Worm (Caenorhabditis elegans) whole organism, young adult: ENCODE results near the gene emre-1.

Experiments used
- B0035.1 ChIP-seq: sonication (generic microtip); optimal IDR thresholded peaks from 2 replicates; lab custom pipeline; 2016; ENCODE audit warnings: missing genetic modification characterization, mild to moderate bottlenecking, missing compliant biosample characterization, missing genotype, missing genetic modification reagents
- B0261.1 ChIP-seq: sonication (generic microtip); optimal IDR thresholded peaks from 2 replicates; lab custom pipeline; 2016; ENCODE audit warnings: mild to moderate bottlenecking, missing genetic modification characterization, moderate library complexity, missing compliant biosample characterization
- D2030.7 ChIP-seq: fragments of 200-800 bp; sonication (Bioruptor generic); IDR thresholded peaks from 2 replicates; pipeline ENCODE4 v1.3.6; 2022; ENCODE audit warnings: missing genetic modification reagents, missing genetic modification characterization, missing compliant biosample characterization
- F10E7.11 ChIP-seq: sonication (generic microtip); optimal IDR thresholded peaks from 2 replicates; lab custom pipeline; 2017; ENCODE audit warnings: mild to moderate bottlenecking, missing genetic modification characterization, moderate library complexity, missing compliant biosample characterization
- F23B12.7 ChIP-seq: sonication (generic microtip); optimal IDR thresholded peaks from 2 replicates; lab custom pipeline; 2017; ENCODE audit warnings: missing genetic modification characterization, mild to moderate bottlenecking, missing compliant biosample characterization, antibody characterized with exemption, moderate library complexity; ENCODE audit not compliant: insufficient read depth
- F37B4.10 ChIP-seq: fragments of 200-800 bp; sonication (Bioruptor generic); IDR thresholded peaks from 2 replicates; pipeline ENCODE4 v1.3.6; 2022; ENCODE audit warnings: missing genetic modification characterization, missing compliant biosample characterization
- F39B2.1 ChIP-seq: fragments of 200-800 bp; sonication (Bioruptor generic); IDR thresholded peaks from 2 replicates; pipeline ENCODE4 v1.3.6; 2022; ENCODE audit warnings: missing genetic modification reagents, missing genetic modification characterization, missing compliant biosample characterization
- F52B5.7 ChIP-seq: sonication (generic microtip); optimal IDR thresholded peaks from 2 replicates; lab custom pipeline; 2016; ENCODE audit warnings: mild to moderate bottlenecking, missing genetic modification characterization, missing compliant biosample characterization
- K11D2.4 ChIP-seq: fragments of 200-800 bp; sonication (Bioruptor generic); IDR thresholded peaks from 2 replicates; pipeline ENCODE4 v1.3.6; 2022; ENCODE audit warnings: missing genetic modification reagents, missing genetic modification characterization, missing compliant biosample characterization
- T07F8.4 ChIP-seq: sonication (generic microtip); optimal IDR thresholded peaks from 2 replicates; lab custom pipeline; 2016; ENCODE audit warnings: mild to moderate bottlenecking, missing genetic modification characterization, moderate library complexity, missing compliant biosample characterization
- Y67H2A.10 ChIP-seq: fragments of 200-800 bp; sonication (Bioruptor generic); conservative IDR thresholded peaks from 2 replicates; pipeline ENCODE4 v1.3.6; 2022; ENCODE audit warnings: missing genetic modification reagents, missing genetic modification characterization, missing compliant biosample characterization
- Y79H2A.3 ChIP-seq: fragments of 200-800 bp; sonication (Bioruptor generic); conservative IDR thresholded peaks from 2 replicates; pipeline ENCODE4 v1.3.6; 2022; ENCODE audit warnings: missing genetic modification reagents, missing genetic modification characterization, missing compliant biosample characterization
- Y95B8A.8 ChIP-seq: fragments of 200-800 bp; sonication (Bioruptor generic); IDR thresholded peaks from 2 replicates; pipeline ENCODE4 v1.3.6; 2022; ENCODE audit warnings: missing genetic modification reagents, missing genetic modification characterization, missing compliant biosample characterization
- akir-1 ChIP-seq: fragments of 200-800 bp; sonication (Bioruptor generic); optimal IDR thresholded peaks from 2 replicates; lab custom pipeline; 2018; ENCODE audit warnings: mild to moderate bottlenecking, missing genetic modification characterization, moderate library complexity, missing compliant biosample characterization
- ama-1 ChIP-seq, 3 experiments: fragments of 150-350 bp in 1 of 3; sonication (generic microtip) in 2 of 3; optimal IDR thresholded peaks; 2 replicates each; lab custom pipeline; 2014 to 2018; ENCODE audit warnings: missing biosample characterization in 2 of 3, missing genetic modification characterization in 2 of 3, missing genetic modification reagents in 2 of 3
- attf-5 ChIP-seq: fragments of 200-800 bp; sonication (Bioruptor generic); optimal IDR thresholded peaks from 2 replicates; lab custom pipeline; 2018; ENCODE audit warnings: mild to moderate bottlenecking, missing genetic modification characterization, missing compliant biosample characterization
- bed-1 ChIP-seq: fragments of 200-800 bp; sonication (Bioruptor generic); IDR thresholded peaks from 2 replicates; pipeline ENCODE4 v1.3.6; 2022; ENCODE audit warnings: missing genetic modification reagents, missing genetic modification characterization, missing compliant biosample characterization
- bed-2 ChIP-seq: fragments of 200-800 bp; sonication (Bioruptor generic); IDR thresholded peaks from 2 replicates; pipeline ENCODE4 v1.3.6; 2022; ENCODE audit warnings: missing genetic modification reagents, missing genetic modification characterization, missing compliant biosample characterization
- ceh-100 ChIP-seq: fragments of 200-800 bp; sonication (Bioruptor generic); IDR thresholded peaks from 2 replicates; pipeline ENCODE4 v1.3.6; 2022; ENCODE audit warnings: missing genetic modification reagents, missing genetic modification characterization, missing compliant biosample characterization
- ceh-27 ChIP-seq: fragments of 200-800 bp; sonication (Bioruptor generic); optimal IDR thresholded peaks from 2 replicates; lab custom pipeline; 2018; ENCODE audit warnings: mild to moderate bottlenecking, missing genetic modification characterization, moderate library complexity, missing compliant biosample characterization
- ceh-91 ChIP-seq: fragments of 200-800 bp; sonication (Bioruptor generic); IDR thresholded peaks from 2 replicates; pipeline ENCODE4 v1.3.6; 2022; ENCODE audit warnings: missing genetic modification reagents, missing genetic modification characterization, missing compliant biosample characterization
- dpl-1 ChIP-seq: fragments of 150-350 bp; optimal IDR thresholded peaks from 2 replicates; lab custom pipeline; 2014; ENCODE audit warnings: missing biosample characterization, missing genetic modification reagents, missing genetic modification characterization
- efl-1 ChIP-seq: fragments of 150-350 bp; optimal IDR thresholded peaks from 2 replicates; lab custom pipeline; 2014; ENCODE audit warnings: missing biosample characterization, missing genetic modification reagents, missing genetic modification characterization
- egl-18 ChIP-seq: fragments of 200-800 bp; sonication (Bioruptor generic); IDR thresholded peaks from 2 replicates; pipeline ENCODE4 v1.3.6; 2022; ENCODE audit warnings: missing genetic modification reagents, missing genetic modification characterization, missing compliant biosample characterization
- egrh-3 ChIP-seq: fragments of 200-800 bp; sonication (Bioruptor generic); IDR thresholded peaks from 2 replicates; pipeline ENCODE4 v1.3.6; 2022; ENCODE audit warnings: missing genetic modification reagents, missing genetic modification characterization, missing compliant biosample characterization
- fkh-3 ChIP-seq: sonication (generic microtip); optimal IDR thresholded peaks from 2 replicates; lab custom pipeline; 2016; ENCODE audit warnings: mild to moderate bottlenecking, missing genetic modification characterization, missing compliant biosample characterization
- gei-17 ChIP-seq: fragments of 200-800 bp; sonication (Bioruptor generic); optimal IDR thresholded peaks from 2 replicates; lab custom pipeline; 2018; ENCODE audit warnings: mild to moderate bottlenecking, missing genetic modification characterization, missing compliant biosample characterization
- him-1 ChIP-seq: sonication (generic microtip); optimal IDR thresholded peaks from 2 replicates; lab custom pipeline; 2016; ENCODE audit warnings: missing genotype, missing genetic modification reagents, missing genetic modification characterization, missing compliant biosample characterization
- hmg-1.2 ChIP-seq: fragments of 200-800 bp; sonication (Bioruptor generic); IDR thresholded peaks from 2 replicates; pipeline ENCODE4 v1.3.6; 2022; ENCODE audit warnings: missing genetic modification reagents, missing genetic modification characterization, missing compliant biosample characterization
- lin-35 ChIP-seq, 3 experiments: fragments of 150-350 bp in 2 of 3; sonication (generic microtip) in 1 of 3; optimal IDR thresholded peaks; 2 replicates each; lab custom pipeline; 2014 to 2018; ENCODE audit warnings: missing biosample characterization in 3 of 3, missing genetic modification characterization in 3 of 3, missing genetic modification reagents in 3 of 3
- lir-1 ChIP-seq: fragments of 200-800 bp; sonication (Bioruptor generic); conservative IDR thresholded peaks from 2 replicates; pipeline ENCODE4 v1.3.6; 2022; ENCODE audit warnings: missing genetic modification reagents, missing genetic modification characterization, missing compliant biosample characterization
- lsl-1 ChIP-seq: fragments of 200-800 bp; sonication (Bioruptor generic); optimal IDR thresholded peaks from 2 replicates; lab custom pipeline; 2018; ENCODE audit warnings: mild to moderate bottlenecking, missing genetic modification characterization, moderate library complexity, missing compliant biosample characterization
- madf-3 ChIP-seq: fragments of 200-800 bp; sonication (Bioruptor generic); IDR thresholded peaks from 2 replicates; pipeline ENCODE4 v1.3.6; 2022; ENCODE audit warnings: missing genetic modification reagents, missing genetic modification characterization, missing compliant biosample characterization
- madf-8 ChIP-seq: fragments of 200-800 bp; sonication (Bioruptor generic); conservative IDR thresholded peaks from 2 replicates; pipeline ENCODE4 v1.3.6; 2022; ENCODE audit warnings: missing genetic modification reagents, missing genetic modification characterization, missing compliant biosample characterization
- nfya-1 ChIP-seq: sonication (generic microtip); optimal IDR thresholded peaks from 2 replicates; lab custom pipeline; 2017; ENCODE audit warnings: antibody characterized with exemption, missing compliant biosample characterization, missing genetic modification characterization, borderline replicate concordance; ENCODE audit not compliant: insufficient read depth
- nhr-80 ChIP-seq: sonication (generic microtip); optimal IDR thresholded peaks from 2 replicates; lab custom pipeline; 2016; ENCODE audit warnings: missing genetic modification characterization, missing compliant biosample characterization
- rcor-1 ChIP-seq: fragments of 200-800 bp; sonication (Bioruptor generic); IDR thresholded peaks from 2 replicates; pipeline ENCODE4 v1.3.6; 2022; ENCODE audit warnings: missing genetic modification reagents, missing genetic modification characterization, missing compliant biosample characterization
- rec-8 ChIP-seq, 2 experiments: sonication (generic microtip); optimal IDR thresholded peaks; 2 replicates each; lab custom pipeline; 2016; ENCODE audit warnings: mild to moderate bottlenecking in 2 of 2, missing genetic modification characterization in 2 of 2, missing genetic modification reagents in 2 of 2, missing genotype in 2 of 2, missing biosample characterization in 1 of 2, missing compliant biosample characterization in 1 of 2, moderate library complexity in 1 of 2
- repo-1 ChIP-seq: sonication (generic microtip); optimal IDR thresholded peaks from 2 replicates; lab custom pipeline; 2017; ENCODE audit warnings: mild to moderate bottlenecking, missing genetic modification characterization, missing compliant biosample characterization
- rpc-1 ChIP-seq, 2 experiments: fragments of 150-350 bp in 1 of 2; sonication (generic microtip) in 1 of 2; optimal IDR thresholded peaks; 2 replicates each; lab custom pipeline; 2014 to 2018; ENCODE audit warnings: missing biosample characterization in 1 of 2, missing genetic modification characterization in 1 of 2, missing genetic modification reagents in 1 of 2, missing genotype in 1 of 2
- sea-2 ChIP-seq: fragments of 200-800 bp; sonication (Bioruptor generic); IDR thresholded peaks from 2 replicates; pipeline ENCODE4 v1.3.6; 2022; ENCODE audit warnings: missing genetic modification characterization, missing compliant biosample characterization
- snpc-3.4 ChIP-seq: sonication (generic microtip); optimal IDR thresholded peaks from 2 replicates; lab custom pipeline; 2017; ENCODE audit warnings: missing genetic modification characterization, mild to moderate bottlenecking, missing compliant biosample characterization, antibody characterized with exemption, moderate library complexity, missing genotype, missing genetic modification reagents
- somi-1 ChIP-seq: fragments of 200-800 bp; sonication (Bioruptor generic); optimal IDR thresholded peaks from 2 replicates; lab custom pipeline; 2018; ENCODE audit warnings: mild to moderate bottlenecking, missing genetic modification characterization, missing compliant biosample characterization
- sptf-2 ChIP-seq: fragments of 200-800 bp; sonication (Bioruptor generic); optimal IDR thresholded peaks from 2 replicates; lab custom pipeline; 2018; ENCODE audit warnings: mild to moderate bottlenecking, missing genetic modification characterization, missing compliant biosample characterization
- tbp1 ChIP-seq: fragments of 200-800 bp; sonication (Bioruptor generic); optimal IDR thresholded peaks from 2 replicates; lab custom pipeline; 2018; ENCODE audit warnings: mild to moderate bottlenecking, missing genetic modification characterization, missing compliant biosample characterization
- tbx-9 ChIP-seq: sonication (generic microtip); optimal IDR thresholded peaks from 2 replicates; lab custom pipeline; 2016; ENCODE audit warnings: borderline replicate concordance, missing genetic modification characterization, inconsistent platforms, missing compliant biosample characterization
- ztf-26 ChIP-seq: sonication (generic microtip); optimal IDR thresholded peaks from 2 replicates; lab custom pipeline; 2017; ENCODE audit warnings: missing genetic modification characterization, missing compliant biosample characterization
- ztf-6 ChIP-seq: fragments of 200-800 bp; sonication (Bioruptor generic); IDR thresholded peaks from 2 replicates; pipeline ENCODE4 v1.3.6; 2022; ENCODE audit warnings: missing genetic modification reagents, missing genetic modification characterization, missing compliant biosample characterization

Gene emre-1

ce11 chrX:14983274-14983673, 3.8 kb downstream of the emre-1 start, which contains the start of gene rbg-1 (continued):
- TF ChIP-seq F52B5.7 (no peak), attf-5 (GFP tag; lab: Kevin White, UChicago) (peak; percentile 75), B0261.1 (tag; lab: Kevin White, UChicago) (no peak), T07F8.4 (tag; lab: Kevin White, UChicago) (no peak), repo-1 (no peak), egl-18 (GFP tag; lab: Robert Waterston, UW) (no peak), gei-17 (no peak), bed-2 (GFP tag; lab: Robert Waterston, UW) (no peak), lin-35 (GFP tag; optimal IDR thresholded peaks at IDR 0.05; lab: Kevin White, UChicago) (peak in 1 of 3 experiments; percentile 12), madf-3 (no peak), D2030.7 (no peak), lir-1 (GFP tag; lab: Robert Waterston, UW) (no peak), F10E7.11 (tag; lab: Kevin White, UChicago) (no peak), ztf-26 (tag; lab: Kevin White, UChicago) (peak; percentile 49), sea-2 (GFP tag; lab: Robert Waterston, UW) (no peak), sptf-2 (GFP tag; lab: Kevin White, UChicago) (no peak), him-1 (tag; lab: Kevin White, UChicago) (no peak), rcor-1 (GFP tag; lab: Robert Waterston, UW) (no peak), somi-1 (GFP tag; lab: Kevin White, UChicago) (peak; percentile 6), dpl-1 (GFP tag; lab: Kevin White, UChicago) (no peak), nhr-80 (tag; lab: Kevin White, UChicago) (peak; percentile 65), F23B12.7 (tag; lab: Kevin White, UChicago) (peak; percentile 34), tbp1 (peak; percentile 14), ceh-91 (GFP tag; lab: Robert Waterston, UW) (no peak), Y95B8A.8 (GFP tag; lab: Robert Waterston, UW) (no peak), ceh-27 (GFP tag; lab: Kevin White, UChicago) (peak; percentile 77), B0035.1 (tag; lab: Kevin White, UChicago) (no peak), ztf-6 (GFP tag; lab: Robert Waterston, UW) (no peak), madf-8 (GFP tag; lab: Robert Waterston, UW) (no peak), lsl-1 (GFP tag; lab: Kevin White, UChicago) (no peak), ceh-100 (no peak), rec-8 (tag; optimal IDR thresholded peaks at IDR 0.05; lab: Kevin White, UChicago) (no peak), K11D2.4 (0 out of 2 replicates have a peak, but pooled peaks have one; percentile 38), fkh-3 (no peak), efl-1 (GFP tag; lab: Kevin White, UChicago) (no peak), tbx-9 (no peak), Y79H2A.3 (GFP tag; lab: Robert Waterston, UW) (no peak), akir-1 (GFP tag; lab: Kevin White, UChicago) (no peak), snpc-3.4 (no peak), rpc-1 (optimal IDR thresholded peaks at IDR 0.05; lab: Kevin White, UChicago) (no peak), rpc-1 (tag; optimal IDR thresholded peaks at IDR 0.05; lab: Kevin White, UChicago) (no peak), F37B4.10 (GFP tag; lab: Robert Waterston, UW) (no peak), F39B2.1 (no peak), hmg-1.2 (peak; percentile 18; the same call in 1 of the 2 replicates), bed-1 (GFP tag; lab: Robert Waterston, UW) (no peak), ama-1 (optimal IDR thresholded peaks at IDR 0.05; lab: Kevin White, UChicago) (no peak), ama-1 (GFP tag; optimal IDR thresholded peaks at IDR 0.05; lab: Kevin White, UChicago) (no peak), Y67H2A.10 (no peak), egrh-3 (no peak), nfya-1 (no peak)
